Fruit fly (Drosophila melanogaster) whole organism, embryonic: ENCODE results near the gene CG42307.

ENCODE experiments used
- Aef1 ChIP-seq: fragments of 200-800 bp; sonication (Bioruptor generic); IDR thresholded peaks from 3 replicates; pipeline ENCODE4 v1.3.6; 2022; ENCODE audit warnings: missing biosample characterization, missing genetic modification characterization
- Asciz ChIP-seq: fragments of 200-800 bp; sonication (Bioruptor generic); optimal IDR thresholded peaks from 2 replicates; lab custom pipeline; 2017; ENCODE audit warnings: missing biosample characterization, mild to moderate bottlenecking, missing genetic modification characterization, missing genetic modification reagents
- CG12155 ChIP-seq: fragments of 200-800 bp; sonication (Bioruptor generic); optimal IDR thresholded peaks from 3 replicates; lab custom pipeline; 2016; ENCODE audit warnings: missing biosample characterization, missing genetic modification characterization
- CG13775 ChIP-seq: fragments of 200-800 bp; sonication (Bioruptor generic); optimal IDR thresholded peaks from 3 replicates; lab custom pipeline; 2017; ENCODE audit warnings: missing biosample characterization, mild to moderate bottlenecking, missing genetic modification characterization
- CG15011 ChIP-seq: fragments of 200-800 bp; sonication (Bioruptor generic); optimal IDR thresholded peaks from 3 replicates; lab custom pipeline; 2018; ENCODE audit warnings: missing biosample characterization, mild to moderate bottlenecking, missing genetic modification characterization
- CG15696 ChIP-seq: fragments of 200-800 bp; sonication (Bioruptor generic); optimal IDR thresholded peaks from 2 replicates; lab custom pipeline; 2019; ENCODE audit warnings: missing biosample characterization, mild to moderate bottlenecking, missing genetic modification characterization, moderate library complexity
- CG17359 ChIP-seq: fragments of 200-800 bp; sonication (Bioruptor generic); optimal IDR thresholded peaks from 3 replicates; lab custom pipeline; 2018; ENCODE audit warnings: missing biosample characterization, mild to moderate bottlenecking, missing genetic modification characterization, moderate library complexity
- CG17385 ChIP-seq: fragments of 200-800 bp; sonication (Bioruptor generic); optimal IDR thresholded peaks from 3 replicates; lab custom pipeline; 2018; ENCODE audit warnings: missing biosample characterization, mild to moderate bottlenecking, missing genetic modification characterization
- CG1792 ChIP-seq: fragments of 200-800 bp; sonication (Bioruptor generic); optimal IDR thresholded peaks from 2 replicates; lab custom pipeline; 2016; ENCODE audit warnings: missing biosample characterization, missing genetic modification characterization
- CG18599 ChIP-seq: fragments of 200-800 bp; sonication (Bioruptor generic); optimal IDR thresholded peaks from 3 replicates; lab custom pipeline; 2017; ENCODE audit warnings: missing biosample characterization, missing genetic modification characterization, mild to moderate bottlenecking, moderate library complexity, missing genetic modification reagents
- CG2875 ChIP-seq: fragments of 200-800 bp; sonication (Bioruptor generic); optimal IDR thresholded peaks from 2 replicates; lab custom pipeline; 2017; ENCODE audit warnings: missing biosample characterization, mild to moderate bottlenecking, missing genetic modification characterization, missing genetic modification reagents
- CG4424 ChIP-seq: fragments of 200-800 bp; sonication (Bioruptor generic); optimal IDR thresholded peaks from 3 replicates; lab custom pipeline; 2016; ENCODE audit warnings: missing biosample characterization, missing genetic modification characterization
- CG6689 ChIP-seq: fragments of 200-800 bp; sonication (Bioruptor generic); IDR thresholded peaks from 2 replicates; pipeline ENCODE4 v1.3.6; 2022; ENCODE audit warnings: missing biosample characterization, missing genetic modification characterization
- CG6854 ChIP-seq: fragments of 200-800 bp; sonication (Bioruptor generic); optimal IDR thresholded peaks from 3 replicates; lab custom pipeline; 2017; ENCODE audit warnings: missing biosample characterization, mild to moderate bottlenecking, missing genetic modification characterization
- CG8359 ChIP-seq: fragments of 200-800 bp; sonication (Bioruptor generic); optimal IDR thresholded peaks from 2 replicates; lab custom pipeline; 2017; ENCODE audit warnings: missing biosample characterization, mild to moderate bottlenecking, missing genetic modification characterization, borderline replicate concordance
- CG8478 ChIP-seq: fragments of >200 bp; optimal IDR thresholded peaks from 2 replicates; lab custom pipeline; 2018
- CG8924 ChIP-seq: fragments of 200-800 bp; optimal IDR thresholded peaks from 3 replicates; lab custom pipeline; 2019; ENCODE audit warnings: missing biosample characterization, mild to moderate bottlenecking, missing genetic modification characterization, moderate library complexity
- CoRest ChIP-seq: fragments of 200-800 bp; sonication (Bioruptor generic); optimal IDR thresholded peaks from 3 replicates; lab custom pipeline; 2018; ENCODE audit warnings: missing biosample characterization, mild to moderate bottlenecking, missing genetic modification characterization, moderate library complexity
- D19A ChIP-seq: fragments of 200-800 bp; optimal IDR thresholded peaks from 3 replicates; lab custom pipeline; 2019; ENCODE audit warnings: missing biosample characterization, mild to moderate bottlenecking, missing genetic modification characterization, moderate library complexity
- Dip2 ChIP-seq: fragments of 200-800 bp; sonication (Bioruptor generic); IDR thresholded peaks from 2 replicates; pipeline ENCODE4 v1.3.6; 2022; ENCODE audit warnings: missing biosample characterization, missing genetic modification characterization
- Drgx ChIP-seq: fragments of 200-800 bp; sonication (Bioruptor generic); IDR thresholded peaks from 2 replicates; pipeline ENCODE4 v1.3.6; 2022; ENCODE audit warnings: missing biosample characterization, missing genetic modification characterization
- Hmr ChIP-seq: fragments of 200-800 bp; sonication (Bioruptor generic); optimal IDR thresholded peaks from 3 replicates; lab custom pipeline; 2017; ENCODE audit warnings: mild to moderate bottlenecking, missing biosample characterization, missing genetic modification reagents, missing genetic modification characterization
- Hmx ChIP-seq: fragments of 200-800 bp; sonication (Bioruptor generic); optimal IDR thresholded peaks from 2 replicates; lab custom pipeline; 2016; ENCODE audit warnings: missing biosample characterization, missing genetic modification characterization
- Hr3 ChIP-seq: fragments of 200-800 bp; sonication (Bioruptor generic); optimal IDR thresholded peaks from 3 replicates; lab custom pipeline; 2016; ENCODE audit warnings: missing biosample characterization, missing genetic modification characterization
- NfI ChIP-seq: fragments of 200-800 bp; sonication (Bioruptor generic); optimal IDR thresholded peaks from 3 replicates; lab custom pipeline; 2018; ENCODE audit warnings: missing biosample characterization, mild to moderate bottlenecking, missing genetic modification characterization, moderate library complexity
- PHDP ChIP-seq: fragments of 200-800 bp; sonication (Bioruptor generic); optimal IDR thresholded peaks from 3 replicates; lab custom pipeline; 2018; ENCODE audit warnings: missing biosample characterization, mild to moderate bottlenecking, missing genetic modification characterization, moderate library complexity
- Poxn ChIP-seq: fragments of 200-800 bp; sonication (Bioruptor generic); IDR thresholded peaks from 2 replicates; pipeline ENCODE4 v1.3.6; 2022; ENCODE audit warnings: missing biosample characterization, missing genetic modification characterization
- Rx ChIP-seq: fragments of 200-800 bp; sonication (Bioruptor generic); IDR thresholded peaks from 2 replicates; pipeline ENCODE4 v1.3.6; 2022; ENCODE audit warnings: missing biosample characterization, missing genetic modification characterization
- Scr ChIP-seq: fragments of 200-800 bp; sonication (Bioruptor generic); IDR thresholded peaks from 2 replicates; pipeline ENCODE4 v1.3.6; 2022; ENCODE audit warnings: missing biosample characterization, missing genetic modification characterization; ENCODE audit not compliant: partially characterized antibody
- YL-1 ChIP-seq: fragments of 200-800 bp; sonication (Bioruptor generic); optimal IDR thresholded peaks from 3 replicates; lab custom pipeline; 2017; ENCODE audit warnings: missing biosample characterization, mild to moderate bottlenecking, missing genetic modification characterization
- abd-A ChIP-seq: fragments of 200-800 bp; sonication (Bioruptor generic); optimal IDR thresholded peaks from 3 replicates; lab custom pipeline; 2019; ENCODE audit warnings: missing biosample characterization, mild to moderate bottlenecking, missing genetic modification characterization, moderate library complexity
- bab2 ChIP-seq: fragments of 200-800 bp; sonication (Bioruptor generic); optimal IDR thresholded peaks from 2 replicates; lab custom pipeline; 2016; ENCODE audit warnings: missing biosample characterization, missing genetic modification characterization
- cas ChIP-seq: fragments of 200-800 bp; sonication (Bioruptor generic); IDR thresholded peaks from 2 replicates; pipeline ENCODE4 v1.3.6; 2022; ENCODE audit warnings: missing biosample characterization, missing genetic modification characterization
- chinmo ChIP-seq: fragments of 200-800 bp; sonication (Bioruptor generic); IDR thresholded peaks from 4 replicates; pipeline ENCODE4 v1.3.6; 2022; ENCODE audit warnings: missing biosample characterization, missing genetic modification characterization; ENCODE audit not compliant: partially characterized antibody
- ewg ChIP-seq: fragments of 200-800 bp; sonication (Bioruptor generic); optimal IDR thresholded peaks from 3 replicates; lab custom pipeline; 2017; ENCODE audit warnings: mild to moderate bottlenecking, missing biosample characterization, missing genetic modification reagents, missing genetic modification characterization
- gfzf ChIP-seq: fragments of 200-800 bp; sonication (Bioruptor generic); optimal IDR thresholded peaks from 2 replicates; lab custom pipeline; 2016; ENCODE audit warnings: missing biosample characterization, mild to moderate bottlenecking, missing genetic modification characterization, moderate library complexity
- gsb ChIP-seq: fragments of 200-800 bp; sonication (Bioruptor generic); IDR thresholded peaks from 2 replicates; pipeline ENCODE4 v1.3.6; 2022; ENCODE audit warnings: missing biosample characterization, missing genetic modification characterization
- hbn ChIP-seq: fragments of 200-800 bp; sonication (Bioruptor generic); IDR thresholded peaks from 2 replicates; pipeline ENCODE4 v1.3.6; 2022; ENCODE audit warnings: missing biosample characterization, missing genetic modification characterization; ENCODE audit not compliant: partially characterized antibody
- kay ChIP-seq: fragments of 200-800 bp; sonication (Bioruptor generic); optimal IDR thresholded peaks from 2 replicates; lab custom pipeline; 2016; ENCODE audit warnings: missing biosample characterization, missing genetic modification characterization
- lab ChIP-seq: fragments of 200-800 bp; sonication (Bioruptor generic); optimal IDR thresholded peaks from 3 replicates; lab custom pipeline; 2017; ENCODE audit warnings: missing biosample characterization, missing genetic modification characterization, mild to moderate bottlenecking, moderate library complexity, missing genetic modification reagents
- lov ChIP-seq, 2 experiments: fragments of 200-800 bp in 1 of 2; fragments of >200 bp in 1 of 2; sonication (Bioruptor generic) in 1 of 2; IDR thresholded peaks in 1 of 2; optimal IDR thresholded peaks in 1 of 2; 2 replicates in 1 of 2; 3 replicates in 1 of 2; pipeline versions ENCODE4 v1.3.6 to Lab custom; 2017 to 2022; ENCODE audit warnings: missing biosample characterization in 1 of 2, missing genetic modification characterization in 1 of 2
- mam ChIP-seq: fragments of 200-800 bp; sonication (Bioruptor generic); optimal IDR thresholded peaks from 3 replicates; lab custom pipeline; 2016; ENCODE audit warnings: missing biosample characterization, missing genetic modification characterization
- odd ChIP-seq: fragments of 200-800 bp; sonication (Bioruptor generic); optimal IDR thresholded peaks from 2 replicates; lab custom pipeline; 2017; ENCODE audit warnings: missing biosample characterization, mild to moderate bottlenecking, missing genetic modification characterization
- pb ChIP-seq: fragments of 200-800 bp; sonication (Bioruptor generic); optimal IDR thresholded peaks from 3 replicates; lab custom pipeline; 2016; ENCODE audit warnings: missing biosample characterization, missing genetic modification characterization
- salm ChIP-seq: fragments of 200-800 bp; sonication (Bioruptor generic); optimal IDR thresholded peaks from 2 replicates; lab custom pipeline; 2018; ENCODE audit warnings: missing biosample characterization, mild to moderate bottlenecking, missing genetic modification characterization
- tio ChIP-seq: fragments of 200-800 bp; sonication (Bioruptor generic); optimal IDR thresholded peaks from 2 replicates; lab custom pipeline; 2017; ENCODE audit warnings: missing biosample characterization, missing genetic modification characterization, inconsistent platforms
- vnd ChIP-seq: fragments of 200-800 bp; sonication (Bioruptor generic); IDR thresholded peaks from 3 replicates; pipeline ENCODE4 v1.3.6; 2022; ENCODE audit warnings: missing biosample characterization, missing genetic modification characterization; ENCODE audit not compliant: partially characterized antibody
- wdn ChIP-seq: fragments of 200-800 bp; sonication (Bioruptor generic); IDR thresholded peaks from 2 replicates; pipeline ENCODE4 v1.3.6; 2022; ENCODE audit warnings: missing biosample characterization, missing genetic modification characterization
- zen2 ChIP-seq: fragments of 200-800 bp; sonication (Bioruptor generic); IDR thresholded peaks from 3 replicates; pipeline ENCODE4 v1.3.6; 2022; ENCODE audit warnings: missing biosample characterization, missing genetic modification characterization; ENCODE audit not compliant: partially characterized antibody

CG42307 gene

dm6 chr3L:7360324-7360852 is 31.5 kb downstream of the CG42307 start, which contains the start of gene Sec63 (continued):
- no peak for TF ChIP-seq bab2
- TF ChIP-seq cas (GFP tag; lab: Robert Waterston, UW), result 0 out of 2 replicates have a peak, but pooled peaks have one; percentile 34
- no peak for TF ChIP-seq CG1792
- TF ChIP-seq D19A (tag; lab: Kevin White, UChicago), result no peak
- TF ChIP-seq YL-1 (GFP tag; lab: Kevin White, UChicago), result no peak
- peak; percentile 67 for TF ChIP-seq Hmr (GFP tag; lab: Kevin White, UChicago)
- TF ChIP-seq CG6854 (GFP tag; lab: Kevin White, UChicago), result no peak
- peak; percentile 59 for TF ChIP-seq Hr3
- TF ChIP-seq lab (GFP tag; lab: Kevin White, UChicago), result peak; percentile 50
- no peak for TF ChIP-seq PHDP
- TF ChIP-seq CG18599 (GFP tag; lab: Kevin White, UChicago), result peak; percentile 62
- peak; percentile 30 for TF ChIP-seq CG15696 (tag; lab: Kevin White, UChicago)
- no peak; the same call in 2 of the 3 replicates for TF ChIP-seq Aef1 (GFP tag; lab: Robert Waterston, UW)
- TF ChIP-seq CoRest (tag; lab: Kevin White, UChicago), result peak; percentile 34
- no peak for TF ChIP-seq CG8359 (GFP tag; lab: Kevin White, UChicago)
- TF ChIP-seq CG2875 (GFP tag; lab: Kevin White, UChicago), result no peak
- no peak for TF ChIP-seq CG17385 (GFP tag; lab: Kevin White, UChicago)
- TF ChIP-seq lov (optimal IDR thresholded peaks at IDR 0.05; lab: Kevin White, UChicago), result no peak
- TF ChIP-seq lov (GFP tag; IDR thresholded peaks at IDR 0.05; lab: Robert Waterston, UW), result 0 out of 3 replicates have a peak, but pooled peaks have one; percentile 54
- no peak for TF ChIP-seq Rx (GFP tag; lab: Robert Waterston, UW)
- TF ChIP-seq zen2 (GFP tag; lab: Robert Waterston, UW), result peak; percentile 62; the same call in 2 of the 3 replicates
- TF ChIP-seq wdn (GFP tag; lab: Robert Waterston, UW), result peak; percentile 25; the same call in 1 of the 2 replicates
- TF ChIP-seq CG6689 (GFP tag; lab: Robert Waterston, UW), result peak; percentile 79
- peak; percentile 48 for TF ChIP-seq CG13775 (GFP tag; lab: Kevin White, UChicago)
- TF ChIP-seq Scr, result peak; percentile 79
- peak; percentile 13 for TF ChIP-seq gfzf (GFP tag; lab: Kevin White, UChicago)
- TF ChIP-seq CG8478, result no peak
- no peak for TF ChIP-seq Poxn (GFP tag; lab: Robert Waterston, UW)
- peak; percentile 45 for TF ChIP-seq CG4424 (GFP tag; lab: Kevin White, UChicago)
- TF ChIP-seq ewg, result peak; percentile 44
- no peak for TF ChIP-seq Drgx (GFP tag; lab: Robert Waterston, UW)
- peak; percentile 36 for TF ChIP-seq CG8924 (tag; lab: Kevin White, UChicago)
- TF ChIP-seq tio (GFP tag; lab: Kevin White, UChicago), result no peak
- TF ChIP-seq Hmx, result no peak
- TF ChIP-seq CG12155 (GFP tag; lab: Kevin White, UChicago), result peak; percentile 91
- TF ChIP-seq abd-A (tag; lab: Kevin White, UChicago), result no peak
- peak; percentile 6; the same call in 2 of the 4 replicates for TF ChIP-seq chinmo (GFP tag; lab: Robert Waterston, UW)
- TF ChIP-seq Asciz (GFP tag; lab: Kevin White, UChicago), result peak; percentile 22
- TF ChIP-seq vnd (GFP tag; lab: Robert Waterston, UW), result peak; percentile 78
- peak; percentile 49 for TF ChIP-seq CG17359 (tag; lab: Kevin White, UChicago)
- TF ChIP-seq kay (GFP tag; lab: Kevin White, UChicago), result no peak
- peak; percentile 60 for TF ChIP-seq mam (GFP tag; lab: Kevin White, UChicago)
- TF ChIP-seq NfI (GFP tag; lab: Kevin White, UChicago), result peak; percentile 36
- TF ChIP-seq pb (GFP tag; lab: Kevin White, UChicago), result peak; percentile 11
- TF ChIP-seq Dip2 (GFP tag; lab: Robert Waterston, UW), result no peak
- peak; percentile 36 for TF ChIP-seq odd (GFP tag; lab: Kevin White, UChicago)
- no peak; the same call in 1 of the 2 replicates for TF ChIP-seq gsb (GFP tag; lab: Robert Waterston, UW)
- TF ChIP-seq CG15011, result no peak
- TF ChIP-seq hbn (GFP tag; lab: Robert Waterston, UW), result peak; percentile 72
- no peak for TF ChIP-seq salm (tag; lab: Kevin White, UChicago)
